Worm (Caenorhabditis elegans): ENCODE measurements around the gene Y116F11B.17.

DNA sequence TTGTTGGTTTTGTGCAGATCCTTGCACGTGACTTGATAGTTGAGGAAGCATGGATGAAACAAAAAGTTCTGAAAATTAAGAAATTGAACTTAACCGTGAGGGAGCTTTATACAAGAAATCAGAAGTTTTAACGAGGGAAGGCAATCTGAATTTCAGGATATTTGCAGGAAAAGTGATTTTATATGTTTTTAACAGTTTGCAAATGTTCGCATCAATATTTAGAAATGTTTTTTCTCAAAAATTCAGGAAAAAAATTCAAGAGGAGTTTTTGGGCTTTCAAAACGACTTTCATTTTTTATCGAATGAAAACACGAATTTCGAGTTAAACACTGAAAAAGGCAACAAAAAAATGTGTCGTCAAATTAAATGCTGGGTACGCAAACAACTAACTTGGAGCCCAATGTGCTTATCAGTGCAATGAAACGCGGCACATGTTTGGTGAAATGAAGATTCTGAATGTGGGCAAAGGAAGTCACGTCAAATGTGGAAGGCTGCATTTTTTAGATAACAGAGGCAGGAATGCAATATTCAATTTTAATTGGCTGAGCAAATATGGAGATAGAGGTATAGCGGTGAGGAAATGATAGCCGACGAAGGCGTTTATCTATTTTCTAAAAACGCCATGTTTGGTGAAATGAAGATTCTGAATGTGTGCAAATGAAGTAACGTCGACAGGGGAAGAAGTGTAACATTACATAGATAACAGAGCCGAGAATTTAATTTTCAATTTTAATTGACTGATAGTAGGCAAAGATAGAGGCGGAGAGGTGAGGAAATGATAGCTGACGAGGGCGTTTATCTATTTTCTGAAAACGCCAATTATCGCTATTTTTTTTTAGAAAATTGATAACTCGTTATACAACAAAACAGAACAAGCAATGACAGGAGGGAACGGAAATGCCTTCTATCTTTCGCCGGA lies 24.2 kb upstream of the Y116F11B.17 start, which contains the start of gene Y116F11B.6:
- TF ChIP-seq him-1 (tag; optimal IDR thresholded peaks at IDR 0.05) (no peak), dao-5 (tag; optimal IDR thresholded peaks at IDR 0.05) (no peak)

Measured in whole organism, L4/young adult.